Worm (Caenorhabditis elegans) whole organism, L4 larva: ENCODE data around the gene srlf-2.

Experiments
- D1046.2 ChIP-seq: fragments of 200-800 bp; sonication (Bioruptor generic); IDR thresholded peaks from 2 replicates; pipeline ENCODE4 v1.3.6; 2022; ENCODE audit warnings: missing genetic modification characterization, missing compliant biosample characterization
- F37D6.2 ChIP-seq: sonication (generic microtip); optimal IDR thresholded peaks from 2 replicates; lab custom pipeline; 2016; ENCODE audit warnings: mild to moderate bottlenecking, missing genetic modification characterization, missing compliant biosample characterization
- F49E8.2 ChIP-seq: sonication (generic microtip); optimal IDR thresholded peaks from 2 replicates; lab custom pipeline; 2016; ENCODE audit warnings: missing compliant biosample characterization, mild to moderate bottlenecking, missing genetic modification characterization, borderline replicate concordance
- Y75B8A.6 ChIP-seq: fragments of 200-800 bp; sonication (Bioruptor generic); IDR thresholded peaks from 2 replicates; pipeline ENCODE4 v1.3.6; 2022; ENCODE audit warnings: missing genetic modification reagents, missing genetic modification characterization, missing compliant biosample characterization
- ZK337.2 ChIP-seq: fragments of 200-800 bp; sonication (Bioruptor generic); IDR thresholded peaks from 2 replicates; pipeline ENCODE4 v1.3.6; 2022; ENCODE audit warnings: missing genetic modification reagents, missing genetic modification characterization, missing compliant biosample characterization
- aha-1 ChIP-seq: fragments of 150-350 bp; peaks from one replicate; lab custom pipeline; 2014; ENCODE audit warnings: missing biosample characterization, missing genetic modification characterization
- arid-1 ChIP-seq: fragments of 200-800 bp; sonication (Bioruptor generic); conservative IDR thresholded peaks from 2 replicates; pipeline ENCODE4 v1.3.6; 2022; ENCODE audit warnings: missing genetic modification reagents, missing genetic modification characterization, missing compliant biosample characterization
- attf-4 ChIP-seq: sonication (generic microtip); optimal IDR thresholded peaks from 3 replicates; lab custom pipeline; 2017; ENCODE audit warnings: missing biosample characterization, missing genetic modification characterization
- ceh-32 ChIP-seq: sonication (generic microtip); optimal IDR thresholded peaks from 2 replicates; lab custom pipeline; 2016; ENCODE audit warnings: mild to moderate bottlenecking, missing genetic modification characterization, missing compliant biosample characterization; ENCODE audit not compliant: poor library complexity
- ceh-44 ChIP-seq: fragments of 200-800 bp; sonication (Bioruptor generic); IDR thresholded peaks from 2 replicates; pipeline ENCODE4 v1.3.6; 2022; ENCODE audit warnings: missing genetic modification reagents, missing genetic modification characterization, missing compliant biosample characterization
- cey-2 ChIP-seq: sonication (generic microtip); optimal IDR thresholded peaks from 3 replicates; lab custom pipeline; 2017; ENCODE audit warnings: missing genetic modification characterization, mild to moderate bottlenecking, missing compliant biosample characterization, antibody characterized with exemption, borderline replicate concordance; ENCODE audit not compliant: insufficient read depth
- daf-16 ChIP-seq, 3 experiments: sonication (generic microtip); optimal IDR thresholded peaks; 2 replicates each; lab custom pipeline; 2016 to 2017; ENCODE audit warnings: missing genetic modification characterization in 3 of 3, missing genetic modification reagents in 3 of 3, mild to moderate bottlenecking in 2 of 3, missing compliant biosample characterization in 2 of 3, missing biosample characterization in 1 of 3, moderate library complexity in 1 of 3
- dmd-9 ChIP-seq: fragments of 200-800 bp; sonication (Bioruptor generic); IDR thresholded peaks from 2 replicates; pipeline ENCODE4 v1.3.6; 2022; ENCODE audit warnings: missing genetic modification reagents, missing genetic modification characterization, missing compliant biosample characterization
- dpl-1 ChIP-seq: fragments of 150-350 bp; optimal IDR thresholded peaks from 2 replicates; lab custom pipeline; 2014; ENCODE audit warnings: missing biosample characterization, missing genetic modification reagents, missing genetic modification characterization
- lin-15B ChIP-seq: fragments of 150-350 bp; sonication (generic microtip); optimal IDR thresholded peaks from 3 replicates; lab custom pipeline; 2014; ENCODE audit warnings: missing biosample characterization, missing genetic modification characterization
- lin-38 ChIP-seq: fragments of 200-800 bp; sonication (Bioruptor generic); IDR thresholded peaks from 2 replicates; pipeline ENCODE4 v1.3.6; 2022; ENCODE audit warnings: missing genetic modification reagents, missing genetic modification characterization, missing compliant biosample characterization
- lsy-2 ChIP-seq, 2 experiments: fragments of 150-350 bp in 1 of 2; sonication (generic microtip) in 1 of 2; optimal IDR thresholded peaks; 2 replicates each; lab custom pipeline; 2014 to 2017; ENCODE audit warnings: missing biosample characterization in 2 of 2, missing genetic modification characterization in 2 of 2
- mdl-1 ChIP-seq, 2 experiments: fragments of 150-350 bp in 1 of 2; sonication (generic microtip) in 1 of 2; optimal IDR thresholded peaks; 2 replicates each; lab custom pipeline; 2014 to 2017; ENCODE audit warnings: missing biosample characterization in 2 of 2, missing genetic modification characterization in 2 of 2
- mes-2 ChIP-seq: sonication (generic microtip); optimal IDR thresholded peaks from 2 replicates; lab custom pipeline; 2016; ENCODE audit warnings: missing genotype, mild to moderate bottlenecking, missing genetic modification characterization, missing compliant biosample characterization; ENCODE audit not compliant: poor library complexity, severe bottlenecking
- mxl-3 ChIP-seq: fragments of 200-800 bp; sonication (Bioruptor generic); optimal IDR thresholded peaks from 2 replicates; lab custom pipeline; 2018; ENCODE audit warnings: mild to moderate bottlenecking, missing genetic modification characterization, missing compliant biosample characterization
- nhr-102 ChIP-seq: sonication (generic microtip); optimal IDR thresholded peaks from 2 replicates; lab custom pipeline; 2016; ENCODE audit warnings: mild to moderate bottlenecking, missing genetic modification characterization, moderate library complexity, missing compliant biosample characterization
- nhr-25 ChIP-seq: sonication (generic microtip); optimal IDR thresholded peaks from 2 replicates; lab custom pipeline; 2017; ENCODE audit warnings: missing genetic modification characterization, mild to moderate bottlenecking, missing compliant biosample characterization, antibody characterized with exemption, moderate library complexity, borderline replicate concordance; ENCODE audit not compliant: insufficient read depth
- nhr-76 ChIP-seq: fragments of 150-350 bp; optimal IDR thresholded peaks from 2 replicates; lab custom pipeline; 2014; ENCODE audit warnings: missing biosample characterization, missing genetic modification characterization
- nhr-77 ChIP-seq: fragments of 150-350 bp; optimal IDR thresholded peaks from 2 replicates; lab custom pipeline; 2014; ENCODE audit warnings: missing biosample characterization, missing genetic modification characterization
- saeg-2 ChIP-seq: fragments of 200-800 bp; sonication (Bioruptor generic); IDR thresholded peaks from 2 replicates; pipeline ENCODE4 v1.3.6; 2022; ENCODE audit warnings: missing genetic modification reagents, missing genetic modification characterization, missing compliant biosample characterization
- snpc-1.2 ChIP-seq: fragments of 200-800 bp; sonication (Bioruptor generic); IDR thresholded peaks from 2 replicates; pipeline ENCODE4 v1.3.6; 2022; ENCODE audit warnings: missing genetic modification reagents, missing genetic modification characterization, missing compliant biosample characterization
- tra-1 ChIP-seq: fragments of 200-800 bp; sonication (Bioruptor generic); IDR thresholded peaks from 2 replicates; pipeline ENCODE4 v1.3.6; 2022; ENCODE audit warnings: missing genetic modification reagents, missing genetic modification characterization, missing compliant biosample characterization
- unc-62 ChIP-seq, 3 experiments: fragments of 150-350 bp in 1 of 3; sonication (generic microtip); optimal IDR thresholded peaks in 2 of 3; peaks in 1 of 3; 1 replicate in 1 of 3; 2 replicates in 2 of 3; lab custom pipeline; 2014 to 2017; ENCODE audit warnings: missing biosample characterization in 3 of 3, missing genetic modification characterization in 3 of 3, missing genetic modification reagents in 3 of 3, missing genotype in 1 of 3
- vab-7 ChIP-seq: fragments of 200-800 bp; sonication (Bioruptor generic); IDR thresholded peaks from 2 replicates; pipeline ENCODE4 v1.3.6; 2022; ENCODE audit warnings: missing genetic modification reagents, missing genetic modification characterization, missing compliant biosample characterization
- zag-1 ChIP-seq: fragments of 150-350 bp; optimal IDR thresholded peaks from 2 replicates; lab custom pipeline; 2014; ENCODE audit warnings: missing biosample characterization, missing genetic modification characterization
- zfp-2 ChIP-seq: sonication (generic microtip); optimal IDR thresholded peaks from 2 replicates; lab custom pipeline; 2016; ENCODE audit warnings: mild to moderate bottlenecking, missing genetic modification characterization, missing compliant biosample characterization
- ztf-7 ChIP-seq: fragments of 150-350 bp; optimal IDR thresholded peaks from 2 replicates; lab custom pipeline; 2014; ENCODE audit warnings: missing biosample characterization, missing genetic modification characterization

Gene srlf-2

DNA sequence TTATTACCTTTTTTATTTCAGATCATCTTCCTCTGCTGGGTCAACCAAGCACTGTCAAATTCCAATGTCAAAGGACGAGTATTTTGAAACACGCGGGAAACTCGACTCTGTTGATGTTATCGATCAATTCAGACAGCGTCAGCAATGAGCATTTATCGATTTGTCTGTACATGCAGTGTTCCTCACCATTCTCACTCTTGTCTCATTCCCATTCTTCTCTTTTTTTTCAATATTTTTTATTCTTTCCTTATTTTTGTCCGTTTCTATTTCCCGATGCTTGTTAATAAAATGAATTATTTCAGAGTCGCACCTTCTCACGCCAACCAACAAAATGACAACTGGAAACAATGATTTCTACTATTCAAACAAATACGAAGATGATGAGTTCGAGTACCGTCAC is 23.6 kb downstream of the srlf-2 start, which contains the start of gene cks-1:
Gene cks-1 (plus strand): TSS at position 301 of the 400 bp plus-strand sequence.
- no peak for TF ChIP-seq nhr-77 (tag; lab: Kevin White, UChicago)
- TF ChIP-seq ceh-44 = no peak
- TF ChIP-seq aha-1 = no peak
- no peak for TF ChIP-seq nhr-102 (tag; lab: Kevin White, UChicago)
- TF ChIP-seq lin-15B = no peak
- no peak for TF ChIP-seq zfp-2 (tag; lab: Kevin White, UChicago)
- no peak for TF ChIP-seq attf-4 (tag; lab: Kevin White, UChicago)
- TF ChIP-seq cey-2 (tag; lab: Kevin White, UChicago) = no peak
- TF ChIP-seq D1046.2 (GFP tag; lab: Robert Waterston, UW) = no peak
- no peak for TF ChIP-seq nhr-76 (tag; lab: Kevin White, UChicago)
- no peak for TF ChIP-seq snpc-1.2 (GFP tag; lab: Robert Waterston, UW)
- TF ChIP-seq, all 104 proteins: peak for 0

DNA sequence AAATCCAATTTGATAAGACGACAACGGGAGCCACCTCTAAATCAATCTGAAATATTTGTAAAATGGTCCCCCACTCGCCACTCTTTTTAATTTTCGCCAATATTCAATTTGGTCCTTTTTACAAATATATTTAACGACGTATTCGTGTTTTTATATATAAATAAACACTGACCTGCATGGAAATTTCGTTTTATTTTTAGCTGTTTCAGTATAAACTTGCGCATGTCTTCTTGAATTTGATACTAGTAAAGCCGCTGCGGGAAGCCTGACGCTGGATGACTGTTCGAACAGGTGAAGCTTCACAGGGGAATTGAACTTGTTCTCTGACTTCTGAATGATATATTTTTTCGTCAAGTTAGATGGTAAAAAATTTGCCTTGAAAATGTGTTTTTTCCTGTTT is 24.5 kb downstream of the srlf-2 start:
- TF ChIP-seq dmd-9 (GFP tag; lab: Robert Waterston, UW) (no peak), ZK337.2 (GFP tag; lab: Robert Waterston, UW) (no peak), Y75B8A.6 (no peak), lsy-2 (tag; optimal IDR thresholded peaks at IDR 0.05; lab: Kevin White, UChicago) (no peak), mdl-1 (tag; optimal IDR thresholded peaks at IDR 0.05; lab: Kevin White, UChicago) (no peak), vab-7 (GFP tag; lab: Robert Waterston, UW) (no peak), lin-38 (GFP tag; lab: Robert Waterston, UW) (0 out of 2 replicates have a peak, but pooled peaks have one; percentile 16), tra-1 (GFP tag; lab: Robert Waterston, UW) (no peak), F49E8.2 (tag; lab: Kevin White, UChicago) (peak; percentile 20), mes-2 (tag; lab: Kevin White, UChicago) (no peak)

DNA sequence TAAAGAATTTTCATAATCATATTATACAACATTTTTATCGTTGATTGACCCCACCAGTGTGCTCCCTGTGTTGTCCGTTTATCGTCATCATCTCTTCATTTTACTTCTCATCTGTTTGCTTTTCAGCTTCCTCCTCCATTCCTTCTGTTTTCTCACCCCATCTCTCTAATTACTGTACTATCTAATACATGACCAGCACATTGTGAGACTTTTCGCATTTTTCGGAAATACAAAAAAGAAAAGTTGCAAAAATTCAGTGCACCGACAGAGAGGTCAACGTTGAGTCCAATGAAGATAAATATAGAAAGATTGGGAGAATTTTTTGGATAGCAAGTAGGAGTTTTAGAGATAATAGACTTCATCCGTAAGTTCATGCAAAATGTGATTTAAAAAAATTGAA is 29.9 kb downstream of the srlf-2 start:
- TF ChIP-seq unc-62 (GFP tag; optimal IDR thresholded peaks at IDR 0.05 in 1 of 2; lab: Kevin White, UChicago) = peak in 1 of 2 experiments; percentile 95
- no peak for TF ChIP-seq unc-62 (tag; optimal IDR thresholded peaks at IDR 0.05; lab: Kevin White, UChicago)
- TF ChIP-seq ceh-32 (tag; lab: Kevin White, UChicago) = no peak
- no peak for TF ChIP-seq nhr-25 (tag; lab: Kevin White, UChicago)
- no peak for TF ChIP-seq dmd-9 (GFP tag; lab: Robert Waterston, UW)
- no peak for TF ChIP-seq saeg-2
- TF ChIP-seq, all 104 proteins: peak for 1

DNA sequence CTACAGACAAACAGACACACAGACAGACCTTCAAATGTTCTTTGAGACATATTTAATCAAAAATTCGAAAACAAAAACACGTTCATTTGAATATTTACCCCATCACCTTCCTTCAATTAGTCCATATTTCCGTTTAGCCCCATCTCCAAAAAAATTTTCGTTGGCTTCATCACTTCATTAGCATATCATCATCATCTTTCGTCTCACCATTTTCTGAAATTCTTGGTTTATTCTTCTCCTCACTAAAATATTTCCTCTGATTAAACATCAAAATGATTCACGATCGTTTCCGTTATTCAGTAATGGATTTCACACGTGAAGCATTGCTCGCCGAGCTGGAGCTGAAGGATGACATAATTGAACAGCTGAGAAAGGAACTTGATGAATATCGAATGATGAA is 30.6 kb downstream of the srlf-2 start, which contains the start of gene pkg-2:
Gene pkg-2 (plus strand): TSS at position 301 of the 400 bp plus-strand sequence.
- TF ChIP-seq mxl-3 (GFP tag; lab: Kevin White, UChicago) = no peak
- TF ChIP-seq ztf-7 = no peak
- TF ChIP-seq arid-1 = no peak
- no peak for TF ChIP-seq F37D6.2 (tag; lab: Kevin White, UChicago)
- no peak for TF ChIP-seq attf-4 (tag; lab: Kevin White, UChicago)
- TF ChIP-seq dpl-1 (GFP tag; lab: Kevin White, UChicago) = no peak
- no peak for TF ChIP-seq nhr-77 (tag; lab: Kevin White, UChicago)
- no peak for TF ChIP-seq daf-16 (GFP tag; optimal IDR thresholded peaks at IDR 0.05; lab: Kevin White, UChicago)
- no peak for TF ChIP-seq daf-16 (tag; optimal IDR thresholded peaks at IDR 0.05; lab: Kevin White, UChicago)

DNA sequence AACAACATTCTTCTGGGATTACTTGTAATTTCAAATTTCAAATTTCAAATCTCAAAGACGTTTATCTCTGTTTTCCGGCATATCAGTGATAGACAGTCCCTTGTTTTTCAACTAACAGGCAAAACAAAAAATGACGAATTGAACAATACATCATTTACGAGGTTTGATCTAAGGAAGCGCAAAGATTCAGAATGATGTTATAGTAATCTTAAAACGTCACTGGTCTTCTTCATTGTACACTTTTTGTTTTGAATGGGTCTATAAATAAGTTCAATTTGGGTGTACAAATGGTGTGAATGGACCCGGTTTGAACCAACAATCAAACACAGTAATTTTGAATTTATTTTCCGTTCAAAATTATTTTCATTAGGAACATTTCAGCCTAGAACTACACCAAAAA is 34.0 kb downstream of the srlf-2 start:
- TF ChIP-seq zag-1 (tag; lab: Kevin White, UChicago) (no peak), unc-62 (GFP tag; optimal IDR thresholded peaks at IDR 0.05 in 1 of 2; lab: Kevin White, UChicago) (peak in 1 of 2 experiments; percentile 96), unc-62 (tag; optimal IDR thresholded peaks at IDR 0.05; lab: Kevin White, UChicago) (no peak)
- TF ChIP-seq, all 104 proteins: peak for 1
